Worm (Caenorhabditis elegans): ENCODE results near the gene Y45F3A.1.

Y45F3A.1 gene

ce11 chrIII:10518884-10519283 lies 42.8 kb downstream of the Y45F3A.1 start:
- TF ChIP-seq jun-1 (tag; optimal IDR thresholded peaks at IDR 0.05) (no peak), mdl-1 (tag; optimal IDR thresholded peaks at IDR 0.05) (no peak), nhr-48 (tag; optimal IDR thresholded peaks at IDR 0.05) (no peak)

DNA sequence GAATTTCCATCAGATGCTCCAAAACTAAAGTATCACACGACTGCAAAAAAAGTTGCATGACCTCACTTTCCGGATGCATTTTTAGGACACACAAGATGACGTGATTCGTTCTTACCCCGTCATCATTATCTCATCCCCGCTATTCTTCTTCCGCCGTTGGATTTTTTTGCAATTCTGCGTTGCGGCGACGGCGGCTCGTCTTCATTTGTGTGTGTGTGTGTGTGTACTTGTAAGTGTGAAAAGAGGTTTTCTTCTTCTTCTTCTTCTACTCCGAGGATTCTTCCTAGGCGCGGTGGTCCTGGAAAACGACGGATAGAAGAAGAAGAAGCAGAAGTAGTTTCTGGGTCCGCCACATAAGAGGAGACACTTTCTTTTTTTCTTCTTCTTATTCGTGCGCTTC lies 46.0 kb downstream of the Y45F3A.1 start:
- TF ChIP-seq mxl-2 (GFP tag; conservative IDR thresholded peaks at IDR 0.05) (no peak), T20F7.1 (GFP tag; optimal IDR thresholded peaks at IDR 0.05) (no peak), aha-1 (tag) (peak; percentile 10)

DNA sequence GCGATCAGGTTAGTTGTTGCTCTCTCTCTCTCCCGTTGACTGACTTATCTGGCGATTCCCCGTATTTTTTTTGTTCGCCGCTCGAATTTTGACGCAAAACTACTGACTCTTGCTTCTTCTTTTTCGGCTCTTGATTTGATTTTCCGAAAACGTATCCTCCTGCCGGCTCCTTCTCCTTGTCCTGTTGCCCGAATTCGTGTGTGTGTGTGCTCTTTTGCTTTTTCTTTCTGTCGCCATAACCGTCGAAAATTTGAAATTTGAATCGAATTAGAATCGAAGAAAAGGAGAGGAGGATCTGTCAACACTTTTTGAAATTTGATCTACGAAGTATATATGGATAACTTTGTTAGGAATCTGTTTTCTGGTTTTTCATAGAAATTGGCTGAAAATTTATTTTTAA lies 49.1 kb downstream of the Y45F3A.1 start:
- TF ChIP-seq fkh-10 (GFP tag; optimal IDR thresholded peaks at IDR 0.05) = peak; percentile 22
- no peak for TF ChIP-seq R02D3.7 (tag; optimal IDR thresholded peaks at IDR 0.05)
